Worm (Caenorhabditis elegans) whole organism, young adult: ENCODE results near the gene ced-6.

Experiments
- Y56A3A.18 ChIP-seq: fragments of 200-800 bp; sonication (Bioruptor generic); IDR thresholded peaks from 2 replicates; pipeline ENCODE4 v1.3.6; 2022; ENCODE audit warnings: missing genetic modification reagents, missing genetic modification characterization, missing compliant biosample characterization
- hlh-26 ChIP-seq: fragments of 200-800 bp; sonication (Bioruptor generic); conservative IDR thresholded peaks from 2 replicates; pipeline ENCODE4 v1.3.6; 2022; ENCODE audit warnings: missing genetic modification reagents, missing genetic modification characterization, missing compliant biosample characterization
- ztf-6 ChIP-seq: fragments of 200-800 bp; sonication (Bioruptor generic); IDR thresholded peaks from 2 replicates; pipeline ENCODE4 v1.3.6; 2022; ENCODE audit warnings: missing genetic modification reagents, missing genetic modification characterization, missing compliant biosample characterization

- TF ChIP-seq Y56A3A.18 (GFP tag; lab: Robert Waterston, UW) = no peak
- TF ChIP-seq ztf-6 (GFP tag; lab: Robert Waterston, UW) = no peak
- TF ChIP-seq hlh-26 = no peak
These were observed 4.4 kb downstream of the ced-6 start, which contains the start of gene wdr-37 for ce11 chrIII:5599958-5600357.
